Fruit fly (Drosophila melanogaster) whole organism, prepupa: ENCODE results near the gene CG11726.

Experiments used
- Blimp-1 ChIP-seq: fragments of 200-800 bp; sonication (Bioruptor generic); optimal IDR thresholded peaks from 3 replicates; lab custom pipeline; 2017; ENCODE audit warnings: missing biosample characterization, missing genetic modification characterization, mild to moderate bottlenecking, moderate library complexity, missing genetic modification reagents
- CG10669 ChIP-seq: fragments of 200-800 bp; sonication (Bioruptor generic); optimal IDR thresholded peaks from 3 replicates; lab custom pipeline; 2018; ENCODE audit warnings: missing biosample characterization, mild to moderate bottlenecking, missing genetic modification characterization, moderate library complexity
- CG11294 ChIP-seq: fragments of 200-800 bp; sonication (Bioruptor generic); IDR thresholded peaks from 2 replicates; pipeline ENCODE4 v1.3.6; 2022; ENCODE audit warnings: missing biosample characterization, missing genetic modification characterization
- CG11762 ChIP-seq: fragments of 200-800 bp; sonication (Bioruptor generic); optimal IDR thresholded peaks from 3 replicates; lab custom pipeline; 2016; ENCODE audit warnings: missing biosample characterization, missing genetic modification characterization; ENCODE audit not compliant: insufficient read depth
- CG11902 ChIP-seq: fragments of 200-800 bp; sonication (Bioruptor generic); optimal IDR thresholded peaks from 3 replicates; lab custom pipeline; 2016; ENCODE audit warnings: missing biosample characterization, missing genetic modification characterization
- CG15336 ChIP-seq: fragments of 200-800 bp; sonication (Bioruptor generic); IDR thresholded peaks from 2 replicates; pipeline ENCODE4 v1.3.6; 2022; ENCODE audit warnings: missing biosample characterization, missing genetic modification characterization
- CG1621 ChIP-seq: fragments of 200-800 bp; sonication (Bioruptor generic); optimal IDR thresholded peaks from 3 replicates; lab custom pipeline; 2018; ENCODE audit warnings: missing biosample characterization, mild to moderate bottlenecking, missing genetic modification characterization
- CG3032 ChIP-seq: fragments of 200-800 bp; optimal IDR thresholded peaks from 2 replicates; lab custom pipeline; 2019; ENCODE audit warnings: missing biosample characterization, mild to moderate bottlenecking, missing genetic modification characterization, moderate library complexity
- CG31627 ChIP-seq: fragments of 200-800 bp; sonication (Bioruptor generic); optimal IDR thresholded peaks from 3 replicates; lab custom pipeline; 2016; ENCODE audit warnings: missing biosample characterization, missing genetic modification characterization
- CG32006 ChIP-seq: fragments of 200-800 bp; sonication (Bioruptor generic); optimal IDR thresholded peaks from 3 replicates; lab custom pipeline; 2017; ENCODE audit warnings: missing biosample characterization, mild to moderate bottlenecking, missing genetic modification characterization
- CG3919 ChIP-seq: fragments of 200-800 bp; sonication (Bioruptor generic); optimal IDR thresholded peaks from 3 replicates; lab custom pipeline; 2016; ENCODE audit warnings: missing biosample characterization, missing genetic modification characterization
- CG4318 ChIP-seq: fragments of 200-800 bp; sonication (Bioruptor generic); optimal IDR thresholded peaks from 3 replicates; lab custom pipeline; 2017; ENCODE audit warnings: missing biosample characterization, mild to moderate bottlenecking, missing genetic modification characterization
- CG6276 ChIP-seq: fragments of 200-800 bp; sonication (Bioruptor generic); optimal IDR thresholded peaks from 2 replicates; lab custom pipeline; 2017; ENCODE audit warnings: missing biosample characterization, mild to moderate bottlenecking, missing genetic modification characterization
- CG6792 ChIP-seq: fragments of 200-800 bp; sonication (Bioruptor generic); optimal IDR thresholded peaks from 3 replicates; lab custom pipeline; 2016; ENCODE audit warnings: missing biosample characterization, missing genetic modification characterization
- CG6808 ChIP-seq: fragments of 200-800 bp; sonication (Bioruptor generic); optimal IDR thresholded peaks from 3 replicates; lab custom pipeline; 2017; ENCODE audit warnings: missing biosample characterization, missing genetic modification characterization, mild to moderate bottlenecking, moderate library complexity, missing genetic modification reagents
- CG6854 ChIP-seq: fragments of 200-800 bp; sonication (Bioruptor generic); optimal IDR thresholded peaks from 2 replicates; lab custom pipeline; 2017; ENCODE audit warnings: missing biosample characterization, mild to moderate bottlenecking, missing genetic modification characterization
- CG7368 ChIP-seq: fragments of 200-800 bp; sonication (Bioruptor generic); optimal IDR thresholded peaks from 3 replicates; lab custom pipeline; 2016; ENCODE audit warnings: missing biosample characterization, missing genetic modification characterization
- CG8119 ChIP-seq: fragments of 200-800 bp; sonication (Bioruptor generic); IDR thresholded peaks from 3 replicates; pipeline ENCODE4 v1.3.6; 2022; ENCODE audit warnings: missing biosample characterization, missing genetic modification characterization
- CG8319 ChIP-seq: fragments of 200-800 bp; sonication (Bioruptor generic); optimal IDR thresholded peaks from 3 replicates; lab custom pipeline; 2016; ENCODE audit warnings: missing biosample characterization, missing genetic modification characterization
- CG9139 ChIP-seq: fragments of 200-800 bp; sonication (Bioruptor generic); optimal IDR thresholded peaks from 3 replicates; lab custom pipeline; 2017; ENCODE audit warnings: missing biosample characterization, mild to moderate bottlenecking, missing genetic modification characterization
- Eip75B ChIP-seq: fragments of 200-800 bp; sonication (Bioruptor generic); optimal IDR thresholded peaks from 3 replicates; lab custom pipeline; 2016; ENCODE audit warnings: missing biosample characterization, missing genetic modification characterization
- Eip78C ChIP-seq: fragments of 200-800 bp; sonication (Bioruptor generic); peaks from one replicate; lab custom pipeline; 2016; ENCODE audit warnings: missing biosample characterization, missing genetic modification characterization
- Eip93F ChIP-seq: fragments of 200-800 bp; sonication (Bioruptor generic); optimal IDR thresholded peaks from 2 replicates; lab custom pipeline; 2016; ENCODE audit warnings: missing biosample characterization, mild to moderate bottlenecking, missing genetic modification characterization
- Ets21C ChIP-seq: fragments of 200-800 bp; sonication (Bioruptor generic); optimal IDR thresholded peaks from 3 replicates; lab custom pipeline; 2016; ENCODE audit warnings: missing biosample characterization, missing genetic modification characterization
- Ets96B ChIP-seq: fragments of 200-800 bp; optimal IDR thresholded peaks from 2 replicates; lab custom pipeline; 2019; ENCODE audit warnings: missing biosample characterization, mild to moderate bottlenecking, missing genetic modification characterization, moderate library complexity
- Gug ChIP-seq: fragments of 200-800 bp; sonication (Bioruptor generic); IDR thresholded peaks from 2 replicates; pipeline ENCODE4 v1.3.6; 2022; ENCODE audit warnings: missing biosample characterization, missing genetic modification characterization
- Hr38 ChIP-seq: sonication (Bioruptor generic); optimal IDR thresholded peaks from 2 replicates; lab custom pipeline; 2016; ENCODE audit warnings: missing biosample characterization, missing genetic modification characterization
- Hr39 ChIP-seq: fragments of 200-800 bp; sonication (Bioruptor generic); optimal IDR thresholded peaks from 2 replicates; lab custom pipeline; 2016; ENCODE audit warnings: missing biosample characterization, missing genetic modification characterization
- Hr4 ChIP-seq: fragments of 200-800 bp; sonication (Bioruptor generic); optimal IDR thresholded peaks from 3 replicates; lab custom pipeline; 2016; ENCODE audit warnings: missing biosample characterization, missing genetic modification characterization
- Lpt ChIP-seq: fragments of 200-800 bp; sonication (Bioruptor generic); optimal IDR thresholded peaks from 3 replicates; lab custom pipeline; 2016; ENCODE audit warnings: missing biosample characterization, missing genetic modification characterization
- OdsH ChIP-seq: fragments of 200-800 bp; sonication (Bioruptor generic); optimal IDR thresholded peaks from 3 replicates; lab custom pipeline; 2016; ENCODE audit warnings: missing biosample characterization, missing genetic modification characterization
- Smox ChIP-seq: fragments of 200-800 bp; sonication (Bioruptor generic); optimal IDR thresholded peaks from 3 replicates; lab custom pipeline; 2016; ENCODE audit warnings: missing biosample characterization, missing genetic modification characterization
- Sox15 ChIP-seq: fragments of 200-800 bp; sonication (Bioruptor generic); optimal IDR thresholded peaks from 3 replicates; lab custom pipeline; 2016; ENCODE audit warnings: missing biosample characterization, missing genetic modification characterization
- dac ChIP-seq: fragments of 200-800 bp; sonication (Bioruptor generic); optimal IDR thresholded peaks from 2 replicates; lab custom pipeline; 2017; ENCODE audit warnings: missing biosample characterization, mild to moderate bottlenecking, missing genetic modification characterization
- dsx ChIP-seq: fragments of 200-800 bp; optimal IDR thresholded peaks from 3 replicates; lab custom pipeline; 2019; ENCODE audit warnings: missing biosample characterization, mild to moderate bottlenecking, missing genetic modification characterization, moderate library complexity; ENCODE audit not compliant: poor library complexity, severe bottlenecking
- eg ChIP-seq: fragments of 200-800 bp; sonication (Bioruptor generic); IDR thresholded peaks from 3 replicates; pipeline ENCODE4 v1.3.6; 2022; ENCODE audit warnings: missing biosample characterization, missing genetic modification characterization
- esn ChIP-seq: fragments of 200-800 bp; sonication (Bioruptor generic); optimal IDR thresholded peaks from 2 replicates; lab custom pipeline; 2016; ENCODE audit warnings: missing biosample characterization, mild to moderate bottlenecking, missing genetic modification characterization, moderate library complexity
- fd59A ChIP-seq: fragments of 200-800 bp; sonication (Bioruptor generic); optimal IDR thresholded peaks from 2 replicates; lab custom pipeline; 2017; ENCODE audit warnings: missing biosample characterization, mild to moderate bottlenecking, missing genetic modification characterization, missing genetic modification reagents
- fd85E ChIP-seq: fragments of 200-800 bp; sonication (Bioruptor generic); optimal IDR thresholded peaks from 3 replicates; lab custom pipeline; 2016; ENCODE audit warnings: missing biosample characterization, missing genetic modification characterization
- lz ChIP-seq: fragments of 200-800 bp; sonication (Bioruptor generic); optimal IDR thresholded peaks from 3 replicates; lab custom pipeline; 2016; ENCODE audit warnings: missing biosample characterization, missing genetic modification characterization
- net ChIP-seq: fragments of 200-800 bp; sonication (Bioruptor generic); optimal IDR thresholded peaks from 3 replicates; lab custom pipeline; 2016; ENCODE audit warnings: missing biosample characterization, missing genetic modification characterization
- salr ChIP-seq, 2 experiments: fragments of 200-800 bp; sonication (Bioruptor generic); optimal IDR thresholded peaks; 3 replicates each; lab custom pipeline; 2016 to 2018; ENCODE audit warnings: missing biosample characterization in 2 of 2, missing genetic modification characterization in 2 of 2, mild to moderate bottlenecking in 1 of 2
- ss ChIP-seq, 2 experiments: fragments of 200-800 bp; sonication (Bioruptor generic); optimal IDR thresholded peaks; 2 replicates in 1 of 2; 3 replicates in 1 of 2; lab custom pipeline; 2017 to 2018; ENCODE audit warnings: mild to moderate bottlenecking in 2 of 2, missing biosample characterization in 2 of 2, missing genetic modification characterization in 2 of 2, moderate library complexity in 1 of 2
- svp ChIP-seq: fragments of 200-800 bp; sonication (Bioruptor generic); peaks from one replicate; lab custom pipeline; 2016; ENCODE audit warnings: missing biosample characterization, missing genetic modification characterization
- topi ChIP-seq: fragments of 200-800 bp; sonication (Bioruptor generic); optimal IDR thresholded peaks from 3 replicates; lab custom pipeline; 2016; ENCODE audit warnings: missing biosample characterization, missing genetic modification characterization
- vri ChIP-seq: fragments of 200-800 bp; sonication (Bioruptor generic); optimal IDR thresholded peaks from 3 replicates; lab custom pipeline; 2016; ENCODE audit warnings: missing biosample characterization, mild to moderate bottlenecking, missing genetic modification characterization

Gene CG11726

DNA sequence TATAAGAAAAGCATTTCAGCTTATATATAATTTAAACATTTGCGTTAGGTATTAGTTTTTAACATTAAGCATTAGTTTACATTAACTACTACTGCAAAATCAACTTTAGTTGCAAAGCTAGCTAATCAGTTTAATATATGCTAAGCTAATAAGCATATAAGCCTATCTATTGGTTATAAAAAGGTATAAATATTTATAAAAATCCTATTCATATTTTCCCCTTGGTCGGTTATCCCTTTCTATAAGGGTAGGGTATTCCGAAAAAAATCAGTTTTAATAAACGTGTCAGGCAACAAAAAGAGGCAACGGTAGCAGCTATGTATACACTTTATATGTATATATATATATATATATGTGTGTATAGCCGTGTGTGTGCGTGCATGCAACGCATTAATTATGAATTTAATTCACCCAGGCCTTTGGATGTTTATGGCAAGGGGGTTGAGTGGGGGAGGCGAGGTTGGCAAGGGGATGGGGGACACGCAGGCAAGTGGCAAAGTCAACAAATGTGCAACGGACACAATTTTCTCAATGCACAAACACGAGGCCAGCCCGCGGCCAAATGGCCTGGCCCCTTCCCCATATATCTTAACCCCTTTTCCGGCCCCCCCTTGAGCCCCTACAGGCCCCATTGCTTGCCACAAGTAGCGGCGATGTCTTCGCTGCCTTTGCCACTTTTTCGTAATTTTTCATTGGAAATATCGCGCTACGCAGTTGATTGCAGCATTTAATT lies 21.2 kb upstream of the CG11726 start (continued):
- peak in 1 of 2 experiments; percentile 36 for TF ChIP-seq salr (GFP tag; optimal IDR thresholded peaks at IDR 0.05; lab: Kevin White, UChicago)
- TF ChIP-seq Eip93F, result no peak
- no peak for TF ChIP-seq CG6792 (GFP tag; lab: Kevin White, UChicago)
- no peak for TF ChIP-seq CG4318 (GFP tag; lab: Kevin White, UChicago)
- no peak for TF ChIP-seq OdsH (GFP tag; lab: Kevin White, UChicago)
- no peak for TF ChIP-seq Sox15 (GFP tag; lab: Kevin White, UChicago)
- TF ChIP-seq topi (GFP tag; lab: Kevin White, UChicago), result peak; percentile 7
- no peak for TF ChIP-seq Hr39 (GFP tag; lab: Kevin White, UChicago)
- no peak for TF ChIP-seq lz (GFP tag; lab: Kevin White, UChicago)
- no peak for TF ChIP-seq dac
- TF ChIP-seq svp (GFP tag; lab: Kevin White, UChicago), result peak; percentile 57
- TF ChIP-seq Ets21C (GFP tag; lab: Kevin White, UChicago), result no peak
- TF ChIP-seq CG32006, result peak; percentile 14
- no peak for TF ChIP-seq CG7368 (GFP tag; lab: Kevin White, UChicago)
- TF ChIP-seq CG15336 (GFP tag; lab: Robert Waterston, UW), result 0 out of 2 replicates have a peak, but pooled peaks have one; percentile 25
- no peak for TF ChIP-seq Blimp-1
- no peak for TF ChIP-seq dsx
- no peak for TF ChIP-seq net (GFP tag; lab: Kevin White, UChicago)
- TF ChIP-seq Lpt (GFP tag; lab: Kevin White, UChicago), result peak; percentile 13
- TF ChIP-seq fd59A, result no peak
- peak; percentile 12 for TF ChIP-seq Hr4 (GFP tag; lab: Kevin White, UChicago)

DNA sequence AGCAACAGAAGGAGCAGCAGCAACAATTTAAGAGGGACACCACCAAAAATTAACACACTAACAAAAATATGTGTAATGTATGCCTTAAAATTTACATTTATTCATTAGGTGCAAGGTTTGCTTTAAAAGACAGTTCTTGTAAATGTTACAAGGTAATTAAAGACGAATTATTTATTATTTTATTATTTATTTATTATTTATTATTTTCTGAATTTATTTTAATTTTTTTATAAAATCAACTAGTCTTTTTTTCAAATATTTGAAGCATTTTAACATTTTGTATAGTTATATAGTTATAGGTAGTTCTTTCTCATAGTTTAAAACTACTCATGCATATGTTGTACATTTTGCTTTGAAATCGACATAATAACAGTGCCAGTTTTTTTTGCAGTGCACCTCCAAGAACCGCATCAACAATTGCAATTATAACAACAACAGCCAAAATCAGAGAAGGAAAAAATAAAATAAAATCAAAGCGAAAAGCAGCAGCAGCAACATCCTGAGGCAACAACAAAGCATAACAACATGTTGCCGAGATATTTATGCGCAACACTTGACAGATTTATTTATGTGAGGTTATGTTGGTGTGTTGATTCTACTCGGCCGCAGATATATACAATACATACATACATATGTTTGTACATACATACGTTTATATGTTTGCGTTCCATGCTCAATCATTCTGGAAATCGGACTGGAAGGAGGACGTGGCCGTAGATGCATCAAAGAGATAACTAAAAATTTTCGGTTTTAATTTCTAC lies 20.5 kb upstream of the CG11726 start:
- TF ChIP-seq Hr39 (GFP tag; lab: Kevin White, UChicago), result peak; percentile 33
- TF ChIP-seq Ets96B (tag; lab: Kevin White, UChicago), result peak; percentile 68
- peak; percentile 34 for TF ChIP-seq Blimp-1
- TF ChIP-seq fd85E (GFP tag; lab: Kevin White, UChicago), result no peak
- TF ChIP-seq Eip75B (GFP tag; lab: Kevin White, UChicago), result no peak
- peak; percentile 83 for TF ChIP-seq CG3032 (tag; lab: Kevin White, UChicago)
- peak; percentile 12 for TF ChIP-seq CG6792 (GFP tag; lab: Kevin White, UChicago)
- TF ChIP-seq CG15336 (GFP tag; lab: Robert Waterston, UW), result peak; percentile 22; the same call in 1 of the 2 replicates
- TF ChIP-seq net (GFP tag; lab: Kevin White, UChicago), result no peak
- TF ChIP-seq svp (GFP tag; lab: Kevin White, UChicago), result peak; percentile 72
- TF ChIP-seq vri (GFP tag; lab: Kevin White, UChicago), result no peak
- peak in 1 of 2 experiments; percentile 52 for TF ChIP-seq ss (GFP tag; optimal IDR thresholded peaks at IDR 0.05; lab: Kevin White, UChicago)
- no peak for TF ChIP-seq CG11902 (GFP tag; lab: Kevin White, UChicago)
- no peak for TF ChIP-seq CG11294 (GFP tag; lab: Robert Waterston, UW)
- TF ChIP-seq Hr38 (GFP tag; lab: Kevin White, UChicago), result no peak
- peak; percentile 34 for TF ChIP-seq OdsH (GFP tag; lab: Kevin White, UChicago)
- TF ChIP-seq CG4318 (GFP tag; lab: Kevin White, UChicago), result no peak
- peak; percentile 57 for TF ChIP-seq CG6808 (GFP tag; lab: Kevin White, UChicago)
- no peak for TF ChIP-seq CG6854
- no peak for TF ChIP-seq eg (GFP tag; lab: Robert Waterston, UW)
- peak; percentile 66 for TF ChIP-seq CG32006
- TF ChIP-seq CG1621 (tag; lab: Kevin White, UChicago), result no peak
- TF ChIP-seq salr (GFP tag; optimal IDR thresholded peaks at IDR 0.05; lab: Kevin White, UChicago), result no peak
- TF ChIP-seq CG31627 (GFP tag; lab: Kevin White, UChicago), result peak; percentile 10
- TF ChIP-seq CG8319 (GFP tag; lab: Kevin White, UChicago), result no peak
- peak; percentile 56 for TF ChIP-seq CG10669 (GFP tag; lab: Kevin White, UChicago)
- no peak for TF ChIP-seq CG11762 (GFP tag; lab: Kevin White, UChicago)
- TF ChIP-seq Smox (GFP tag; lab: Kevin White, UChicago), result peak; percentile 28
- TF ChIP-seq esn (GFP tag; lab: Kevin White, UChicago), result peak; percentile 72
- TF ChIP-seq Lpt (GFP tag; lab: Kevin White, UChicago), result no peak
- peak; percentile 25 for TF ChIP-seq CG7368 (GFP tag; lab: Kevin White, UChicago)
- TF ChIP-seq Eip78C, result peak; percentile 82
- TF ChIP-seq CG8119, result peak; percentile 35; the same call in 1 of the 3 replicates
- TF ChIP-seq CG6276 (GFP tag; lab: Kevin White, UChicago), result no peak
- no peak for TF ChIP-seq CG9139 (GFP tag; lab: Kevin White, UChicago)
- peak; percentile 49 for TF ChIP-seq CG3919 (GFP tag; lab: Kevin White, UChicago)
- no peak for TF ChIP-seq Gug (GFP tag; lab: Robert Waterston, UW)
